Worm (Caenorhabditis elegans) whole organism, mixed stage, embryonic: ENCODE results near the gene fsn-1.

Source experiments
- blmp-1 ChIP-seq: fragments of 150-350 bp; optimal IDR thresholded peaks from 2 replicates; lab custom pipeline; 2014; ENCODE audit warnings: missing biosample characterization, missing genetic modification characterization
- elt-3 ChIP-seq: fragments of 150-350 bp; optimal IDR thresholded peaks from 2 replicates; lab custom pipeline; 2014; ENCODE audit warnings: missing biosample characterization, missing genetic modification characterization
- lin-13 ChIP-seq: fragments of 150-350 bp; optimal IDR thresholded peaks from 2 replicates; lab custom pipeline; 2014; ENCODE audit warnings: missing biosample characterization, missing genetic modification characterization
- lin-32 ChIP-seq: fragments of 200-800 bp; sonication (Bioruptor generic); optimal IDR thresholded peaks from 2 replicates; lab custom pipeline; 2018; ENCODE audit warnings: mild to moderate bottlenecking, missing genetic modification characterization, missing compliant biosample characterization
- lsy-2 ChIP-seq: fragments of 150-350 bp; optimal IDR thresholded peaks from 2 replicates; lab custom pipeline; 2014; ENCODE audit warnings: missing biosample characterization, missing genetic modification characterization
- mep-1 ChIP-seq: fragments of 150-350 bp; optimal IDR thresholded peaks from 2 replicates; lab custom pipeline; 2017; ENCODE audit warnings: missing biosample characterization, missing genetic modification reagents, missing genetic modification characterization, inconsistent platforms
- nhr-12 ChIP-seq: fragments of 150-350 bp; optimal IDR thresholded peaks from 2 replicates; lab custom pipeline; 2014; ENCODE audit warnings: missing biosample characterization, missing genetic modification characterization
- nhr-237 ChIP-seq: fragments of 150-350 bp; optimal IDR thresholded peaks from 2 replicates; lab custom pipeline; 2014; ENCODE audit warnings: missing biosample characterization, missing genetic modification characterization
- nhr-28 ChIP-seq: fragments of 150-350 bp; optimal IDR thresholded peaks from 2 replicates; lab custom pipeline; 2014; ENCODE audit warnings: missing biosample characterization, missing genetic modification characterization
- nhr-76 ChIP-seq: sonication (generic microtip); optimal IDR thresholded peaks from 2 replicates; lab custom pipeline; 2017; ENCODE audit warnings: missing biosample characterization, missing genetic modification characterization
- pha-4 ChIP-seq: fragments of 150-350 bp; optimal IDR thresholded peaks from 2 replicates; lab custom pipeline; 2018; ENCODE audit warnings: missing biosample characterization, missing genetic modification reagents, missing genetic modification characterization
- snpc-4 ChIP-seq: fragments of 150-350 bp; optimal IDR thresholded peaks from 2 replicates; lab custom pipeline; 2014; ENCODE audit warnings: missing biosample characterization, missing genetic modification characterization
- ztf-11 ChIP-seq: fragments of 150-350 bp; optimal IDR thresholded peaks from 2 replicates; lab custom pipeline; 2014; ENCODE audit warnings: missing biosample characterization, missing genetic modification characterization

- no peak for TF ChIP-seq snpc-4 (tag; lab: Kevin White, UChicago)
- TF ChIP-seq ztf-11 (tag; lab: Kevin White, UChicago) = no peak
- TF ChIP-seq lsy-2 (tag; lab: Kevin White, UChicago) = no peak
- no peak for TF ChIP-seq nhr-76 (tag; lab: Kevin White, UChicago)
- no peak for TF ChIP-seq blmp-1 (tag; lab: Kevin White, UChicago)
- no peak for TF ChIP-seq elt-3
- no peak for TF ChIP-seq pha-4
- no peak for TF ChIP-seq nhr-12
- TF ChIP-seq nhr-237 (tag; lab: Kevin White, UChicago) = no peak
- no peak for TF ChIP-seq mep-1 (tag; lab: Kevin White, UChicago)
- no peak for TF ChIP-seq lin-13 (tag; lab: Kevin White, UChicago)
- no peak for TF ChIP-seq lin-32 (GFP tag; lab: Kevin White, UChicago)
- no peak for TF ChIP-seq nhr-28 (tag; lab: Kevin White, UChicago)
Observed at ce11 chrIII:4961281-4961680, 24.2 kb downstream of the fsn-1 start.
